Worm (Caenorhabditis elegans): ENCODE results near the gene rfs-1.

- TF ChIP-seq lin-13 (GFP tag; optimal IDR thresholded peaks at IDR 0.05) = no peak
- TF ChIP-seq nhr-12 (tag; optimal IDR thresholded peaks at IDR 0.05) = no peak
- no peak for TF ChIP-seq snpc-4 (tag; optimal IDR thresholded peaks at IDR 0.05)
- no peak for TF ChIP-seq mab-5 (tag; optimal IDR thresholded peaks at IDR 0.05)
- TF ChIP-seq aly-2 (tag; optimal IDR thresholded peaks at IDR 0.05) = no peak
- no peak for TF ChIP-seq zag-1 (tag; optimal IDR thresholded peaks at IDR 0.05)
- TF ChIP-seq skn-1 (tag; optimal IDR thresholded peaks at IDR 0.05) = no peak
- TF ChIP-seq ama-1 (optimal IDR thresholded peaks at IDR 0.05) = no peak
- no peak for TF ChIP-seq ztf-11 (tag; optimal IDR thresholded peaks at IDR 0.05)
- TF ChIP-seq unc-39 (tag; optimal IDR thresholded peaks at IDR 0.05) = no peak
- no peak for TF ChIP-seq ztf-1 (GFP tag; conservative IDR thresholded peaks at IDR 0.05)
These were observed 17.8 kb downstream of the rfs-1 start, which contains the start of the genes pbs-6 and cids-1 for ce11 chrIII:8244052-8244451.
